Worm (Caenorhabditis elegans) whole organism, L1 larva: ENCODE data around the gene srv-5.

Experiments used
- C04F5.9 ChIP-seq: sonication (generic microtip); optimal IDR thresholded peaks from 2 replicates; lab custom pipeline; 2016; ENCODE audit warnings: missing genetic modification characterization, missing compliant biosample characterization
- C34B4.2 ChIP-seq: sonication (generic microtip); optimal IDR thresholded peaks from 2 replicates; lab custom pipeline; 2017; ENCODE audit warnings: mild to moderate bottlenecking, missing genetic modification characterization, missing compliant biosample characterization
- alr-1 ChIP-seq: fragments of 200-800 bp; sonication (Bioruptor generic); optimal IDR thresholded peaks from 2 replicates; lab custom pipeline; 2018; ENCODE audit warnings: borderline replicate concordance, mild to moderate bottlenecking, missing genetic modification characterization, missing compliant biosample characterization
- aly-2 ChIP-seq: fragments of 150-350 bp; optimal IDR thresholded peaks from 2 replicates; lab custom pipeline; 2014; ENCODE audit warnings: missing biosample characterization, missing genetic modification characterization
- ama-1 ChIP-seq: fragments of 150-350 bp; optimal IDR thresholded peaks from 2 replicates; lab custom pipeline; 2014
- blmp-1 ChIP-seq: fragments of 150-350 bp; optimal IDR thresholded peaks from 2 replicates; lab custom pipeline; 2014; ENCODE audit warnings: missing biosample characterization, missing genetic modification characterization
- ceh-63 ChIP-seq: fragments of 200-800 bp; sonication (Bioruptor generic); optimal IDR thresholded peaks from 2 replicates; lab custom pipeline; 2018; ENCODE audit warnings: mild to moderate bottlenecking, missing genetic modification characterization, missing compliant biosample characterization
- ceh-82 ChIP-seq, 3 experiments: fragments of 150-350 bp in 1 of 3; sonication (generic microtip) in 2 of 3; optimal IDR thresholded peaks; 2 replicates each; lab custom pipeline; 2014 to 2017; ENCODE audit warnings: missing biosample characterization in 3 of 3, missing genetic modification characterization in 3 of 3
- ceh-88 ChIP-seq: fragments of 200-800 bp; sonication (Bioruptor generic); IDR thresholded peaks from 2 replicates; pipeline ENCODE4 v1.3.6; 2022; ENCODE audit warnings: missing genetic modification characterization, missing compliant biosample characterization
- ceh-90 ChIP-seq: sonication (generic microtip); optimal IDR thresholded peaks from 2 replicates; lab custom pipeline; 2016; ENCODE audit warnings: missing genetic modification characterization, missing compliant biosample characterization
- ces-1 ChIP-seq: fragments of 150-350 bp; optimal IDR thresholded peaks from 2 replicates; lab custom pipeline; 2014; ENCODE audit warnings: missing biosample characterization, missing genetic modification reagents, missing genetic modification characterization
- efl-3 ChIP-seq: fragments of 200-800 bp; sonication (Bioruptor generic); optimal IDR thresholded peaks from 2 replicates; lab custom pipeline; 2018; ENCODE audit warnings: mild to moderate bottlenecking, missing genetic modification characterization, missing compliant biosample characterization
- elt-2 ChIP-seq: sonication (generic microtip); optimal IDR thresholded peaks from 2 replicates; lab custom pipeline; 2016; ENCODE audit warnings: missing genetic modification characterization, mild to moderate bottlenecking, inconsistent platforms, missing compliant biosample characterization, missing genetic modification reagents
- ets-5 ChIP-seq: fragments of 200-800 bp; sonication (Bioruptor generic); IDR thresholded peaks from 2 replicates; pipeline ENCODE4 v1.3.6; 2022; ENCODE audit warnings: missing genetic modification characterization, missing compliant biosample characterization
- fkh-4 ChIP-seq: sonication (generic microtip); optimal IDR thresholded peaks from 2 replicates; lab custom pipeline; 2016; ENCODE audit warnings: missing compliant biosample characterization, missing genetic modification characterization, borderline replicate concordance
- grh-1 ChIP-seq: fragments of 200-800 bp; sonication (Bioruptor generic); IDR thresholded peaks from 2 replicates; pipeline ENCODE4 v1.3.6; 2022; ENCODE audit warnings: missing genetic modification reagents, missing genetic modification characterization, missing compliant biosample characterization
- hlh-17 ChIP-seq: fragments of 200-800 bp; sonication (Bioruptor generic); optimal IDR thresholded peaks from 2 replicates; lab custom pipeline; 2018; ENCODE audit warnings: missing genetic modification characterization, mild to moderate bottlenecking, missing compliant biosample characterization, moderate library complexity, borderline replicate concordance
- hlh-4 ChIP-seq: sonication (generic microtip); optimal IDR thresholded peaks from 2 replicates; lab custom pipeline; 2016; ENCODE audit warnings: mild to moderate bottlenecking, missing genetic modification characterization, missing compliant biosample characterization
- irx-1 ChIP-seq: sonication (generic microtip); optimal IDR thresholded peaks from 2 replicates; lab custom pipeline; 2016; ENCODE audit warnings: missing genetic modification characterization, missing compliant biosample characterization
- lin-13 ChIP-seq: fragments of 150-350 bp; optimal IDR thresholded peaks from 2 replicates; lab custom pipeline; 2014; ENCODE audit warnings: missing biosample characterization, missing genetic modification reagents, missing genetic modification characterization
- lin-14 ChIP-seq: fragments of 200-800 bp; sonication (Bioruptor generic); optimal IDR thresholded peaks from 2 replicates; lab custom pipeline; 2018; ENCODE audit warnings: mild to moderate bottlenecking, missing genetic modification characterization, moderate library complexity, missing compliant biosample characterization
- lin-35 ChIP-seq, 2 experiments: fragments of 150-350 bp; optimal IDR thresholded peaks; 2 replicates each; lab custom pipeline; 2014; ENCODE audit warnings: missing biosample characterization in 2 of 2, missing genetic modification characterization in 2 of 2, missing genetic modification reagents in 2 of 2
- lin-39 ChIP-seq: fragments of 150-350 bp; optimal IDR thresholded peaks from 2 replicates; lab custom pipeline; 2014; ENCODE audit warnings: missing biosample characterization, missing genetic modification reagents, missing genetic modification characterization
- mdl-1 ChIP-seq, 2 experiments: fragments of 150-350 bp; optimal IDR thresholded peaks; 2 replicates each; lab custom pipeline; 2014 to 2017; ENCODE audit warnings: missing biosample characterization in 2 of 2, missing genetic modification characterization in 2 of 2, inconsistent platforms in 1 of 2
- mep-1 ChIP-seq: fragments of 150-350 bp; optimal IDR thresholded peaks from 2 replicates; lab custom pipeline; 2014; ENCODE audit warnings: missing biosample characterization, missing genetic modification characterization
- nhr-12 ChIP-seq: sonication (generic microtip); optimal IDR thresholded peaks from 2 replicates; lab custom pipeline; 2017; ENCODE audit warnings: missing biosample characterization, missing genetic modification characterization
- nhr-20 ChIP-seq: sonication (generic microtip); optimal IDR thresholded peaks from 2 replicates; lab custom pipeline; 2016; ENCODE audit warnings: mild to moderate bottlenecking, missing genetic modification characterization, missing compliant biosample characterization
- nhr-237 ChIP-seq: fragments of 150-350 bp; optimal IDR thresholded peaks from 2 replicates; lab custom pipeline; 2014; ENCODE audit warnings: missing biosample characterization, missing genetic modification characterization
- nhr-71 ChIP-seq: sonication (generic microtip); optimal IDR thresholded peaks from 2 replicates; lab custom pipeline; 2016; ENCODE audit warnings: mild to moderate bottlenecking, missing genetic modification characterization, moderate library complexity, missing compliant biosample characterization
- nhr-77 ChIP-seq: fragments of 150-350 bp; optimal IDR thresholded peaks from 2 replicates; lab custom pipeline; 2014; ENCODE audit warnings: missing biosample characterization, missing genetic modification characterization
- nhr-84 ChIP-seq: sonication (generic microtip); optimal IDR thresholded peaks from 2 replicates; lab custom pipeline; 2017; ENCODE audit warnings: missing biosample characterization, missing genetic modification characterization
- nhr-85 ChIP-seq: sonication (generic microtip); peaks from one replicate; lab custom pipeline; 2016; ENCODE audit warnings: missing genetic modification characterization, inconsistent platforms, missing compliant biosample characterization
- pag-3 ChIP-seq: sonication (generic microtip); optimal IDR thresholded peaks from 2 replicates; lab custom pipeline; 2017; ENCODE audit warnings: missing genetic modification characterization, mild to moderate bottlenecking, missing compliant biosample characterization, antibody characterized with exemption, borderline replicate concordance; ENCODE audit not compliant: insufficient read depth
- pqm-1 ChIP-seq: sonication (generic microtip); optimal IDR thresholded peaks from 3 replicates; lab custom pipeline; 2017; ENCODE audit warnings: missing biosample characterization, missing genetic modification characterization
- snpc-4 ChIP-seq: fragments of 150-350 bp; optimal IDR thresholded peaks from 2 replicates; lab custom pipeline; 2014; ENCODE audit warnings: missing biosample characterization, missing genetic modification characterization
- snu-23 ChIP-seq: sonication (generic microtip); optimal IDR thresholded peaks from 2 replicates; lab custom pipeline; 2016; ENCODE audit warnings: missing genetic modification characterization, missing compliant biosample characterization
- sptf-1 ChIP-seq: fragments of 150-350 bp; optimal IDR thresholded peaks from 2 replicates; lab custom pipeline; 2014; ENCODE audit warnings: missing biosample characterization, missing genetic modification characterization
- unc-62 ChIP-seq: fragments of 150-350 bp; optimal IDR thresholded peaks from 2 replicates; lab custom pipeline; 2014; ENCODE audit warnings: missing biosample characterization, missing genetic modification reagents, missing genetic modification characterization
- unc-86 ChIP-seq: sonication (generic microtip); optimal IDR thresholded peaks from 2 replicates; lab custom pipeline; 2016; ENCODE audit warnings: missing genetic modification characterization, missing compliant biosample characterization
- unc-98 ChIP-seq: fragments of 200-800 bp; sonication (Bioruptor generic); IDR thresholded peaks from 2 replicates; pipeline ENCODE4 v1.3.6; 2022; ENCODE audit warnings: missing genetic modification characterization, missing compliant biosample characterization
- vab-15 ChIP-seq: sonication (generic microtip); optimal IDR thresholded peaks from 2 replicates; lab custom pipeline; 2017; ENCODE audit warnings: missing genotype, mild to moderate bottlenecking, missing genetic modification characterization, missing compliant biosample characterization
- zip-4 ChIP-seq: fragments of 200-800 bp; sonication (Bioruptor generic); optimal IDR thresholded peaks from 2 replicates; lab custom pipeline; 2018; ENCODE audit warnings: mild to moderate bottlenecking, missing genetic modification characterization, moderate library complexity, missing compliant biosample characterization

Gene srv-5

ce11 chrX:4254782-4255181 lies 2.6 kb downstream of the srv-5 start, which contains the start of gene taf-11.1 (continued):
- peak; percentile 67 for TF ChIP-seq lin-14 (GFP tag; lab: Kevin White, UChicago)
- no peak for TF ChIP-seq efl-3 (GFP tag; lab: Kevin White, UChicago)
- no peak for TF ChIP-seq nhr-237 (tag; lab: Kevin White, UChicago)
- TF ChIP-seq ceh-90 (tag; lab: Kevin White, UChicago) = no peak
- TF ChIP-seq nhr-71 = peak; percentile 29
- no peak for TF ChIP-seq mdl-1 (tag; optimal IDR thresholded peaks at IDR 0.05; lab: Kevin White, UChicago)
- TF ChIP-seq pag-3 (tag; lab: Kevin White, UChicago) = no peak
- TF ChIP-seq pqm-1 (tag; lab: Kevin White, UChicago) = no peak
- no peak for TF ChIP-seq snpc-4 (tag; lab: Kevin White, UChicago)
- no peak for TF ChIP-seq zip-4
- no peak for TF ChIP-seq grh-1 (GFP tag; lab: Robert Waterston, UW)
- peak; percentile 26 for TF ChIP-seq mep-1 (tag; lab: Kevin White, UChicago)
- no peak for TF ChIP-seq ceh-82 (tag; optimal IDR thresholded peaks at IDR 0.05; lab: Kevin White, UChicago)
- no peak for TF ChIP-seq blmp-1 (tag; lab: Kevin White, UChicago)
- no peak for TF ChIP-seq hlh-17 (GFP tag; lab: Kevin White, UChicago)
- TF ChIP-seq C34B4.2 (tag; lab: Kevin White, UChicago) = no peak
- no peak for TF ChIP-seq ets-5 (GFP tag; lab: Robert Waterston, UW)
- no peak for TF ChIP-seq ces-1 (GFP tag; lab: Kevin White, UChicago)
- TF ChIP-seq C04F5.9 (tag; lab: Kevin White, UChicago) = no peak
- TF ChIP-seq ceh-88 = no peak
- no peak for TF ChIP-seq alr-1 (tag; lab: Kevin White, UChicago)
- peak in 1 of 2 experiments; percentile 53 for TF ChIP-seq lin-35 (GFP tag; optimal IDR thresholded peaks at IDR 0.05; lab: Kevin White, UChicago)
- no peak for TF ChIP-seq hlh-4 (tag; lab: Kevin White, UChicago)
- TF ChIP-seq irx-1 (tag; lab: Kevin White, UChicago) = no peak
- TF ChIP-seq fkh-4 = no peak
- TF ChIP-seq nhr-20 (tag; lab: Kevin White, UChicago) = peak; percentile 2
- peak; percentile 68 for TF ChIP-seq nhr-85 (tag; lab: Kevin White, UChicago)
- TF ChIP-seq snu-23 = peak; percentile 49
- no peak for TF ChIP-seq nhr-84 (tag; lab: Kevin White, UChicago)
- no peak for TF ChIP-seq unc-98 (GFP tag; lab: Robert Waterston, UW)
- TF ChIP-seq, all 84 proteins: peak for 13

ce11 chrX:4255366-4255765 lies 3.2 kb downstream of the srv-5 start:
- TF ChIP-seq lin-39 (tag; lab: Kevin White, UChicago) (no peak), ceh-63 (GFP tag; lab: Kevin White, UChicago) (no peak), aly-2 (no peak), sptf-1 (no peak), efl-3 (GFP tag; lab: Kevin White, UChicago) (no peak), unc-62 (GFP tag; lab: Kevin White, UChicago) (no peak), nhr-77 (no peak), ces-1 (GFP tag; lab: Kevin White, UChicago) (no peak), lin-13 (GFP tag; lab: Kevin White, UChicago) (no peak), vab-15 (tag; lab: Kevin White, UChicago) (no peak), unc-86 (no peak), ama-1 (lab: Kevin White, UChicago) (no peak), hlh-4 (tag; lab: Kevin White, UChicago) (no peak), elt-2 (tag; lab: Kevin White, UChicago) (no peak), nhr-12 (tag; lab: Kevin White, UChicago) (no peak), snu-23 (no peak), nhr-85 (tag; lab: Kevin White, UChicago) (no peak), hlh-17 (GFP tag; lab: Kevin White, UChicago) (no peak), unc-98 (GFP tag; lab: Robert Waterston, UW) (no peak)
